Worm (Caenorhabditis elegans): Measurements from ENCODE around the gene hpo-9.

DNA sequence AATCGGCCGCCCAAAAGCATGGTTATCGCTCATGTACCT is at the start of gene hpo-9:
- no peak for TF ChIP-seq dmd-4 (tag; optimal IDR thresholded peaks at IDR 0.05)
- no peak for TF ChIP-seq lsy-2 (tag; optimal IDR thresholded peaks at IDR 0.05)
- no peak for TF ChIP-seq mdl-1 (tag; optimal IDR thresholded peaks at IDR 0.05)
- no peak for TF ChIP-seq alr-1 (tag; optimal IDR thresholded peaks at IDR 0.05)

Measured in whole organism, L2 larva.